Worm (Caenorhabditis elegans) whole organism, young adult: ENCODE results near the gene dpy-11.

Experiments used
- D2030.7 ChIP-seq: fragments of 200-800 bp; sonication (Bioruptor generic); IDR thresholded peaks from 2 replicates; pipeline ENCODE4 v1.3.6; 2022; ENCODE audit warnings: missing genetic modification reagents, missing genetic modification characterization, missing compliant biosample characterization
- akir-1 ChIP-seq: fragments of 200-800 bp; sonication (Bioruptor generic); optimal IDR thresholded peaks from 2 replicates; lab custom pipeline; 2018; ENCODE audit warnings: mild to moderate bottlenecking, missing genetic modification characterization, moderate library complexity, missing compliant biosample characterization
- dpl-1 ChIP-seq: fragments of 150-350 bp; optimal IDR thresholded peaks from 2 replicates; lab custom pipeline; 2014; ENCODE audit warnings: missing biosample characterization, missing genetic modification reagents, missing genetic modification characterization
- lin-35 ChIP-seq, 3 experiments: fragments of 150-350 bp in 2 of 3; sonication (generic microtip) in 1 of 3; optimal IDR thresholded peaks; 2 replicates each; lab custom pipeline; 2014 to 2018; ENCODE audit warnings: missing biosample characterization in 3 of 3, missing genetic modification characterization in 3 of 3, missing genetic modification reagents in 3 of 3

- TF ChIP-seq dpl-1 (GFP tag; lab: Kevin White, UChicago) = no peak
- no peak for TF ChIP-seq akir-1
- no peak for TF ChIP-seq lin-35 (GFP tag; optimal IDR thresholded peaks at IDR 0.05; lab: Kevin White, UChicago)
- no peak for TF ChIP-seq D2030.7
Measured at ce11 chrV:6554308-6554707, 39.3 kb upstream of the dpy-11 start, which contains the start of gene K04A8.19.
